Fruit fly (Drosophila melanogaster): ENCODE results near the gene Qtzl.

Qtzl gene

DNA sequence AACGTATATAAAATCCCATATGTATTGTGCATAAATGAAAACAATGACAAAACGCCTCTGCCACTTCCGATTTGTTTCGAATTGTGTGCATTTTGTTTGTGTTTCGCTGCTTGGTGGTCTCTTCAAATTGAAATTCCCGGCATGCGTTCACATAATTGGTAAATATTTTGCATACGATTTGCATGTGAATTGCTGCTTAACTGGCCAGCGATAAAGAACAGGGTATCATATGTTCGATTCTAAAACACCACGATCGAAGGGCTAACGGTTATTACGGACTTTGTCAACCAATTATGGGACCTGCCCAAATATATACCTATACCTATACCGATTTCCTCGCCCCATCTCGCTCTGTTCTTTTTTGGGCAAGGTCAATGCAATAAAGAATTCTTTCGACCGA lies 32.6 kb downstream of the Qtzl start:
- TF ChIP-seq CG33017 (tag; optimal IDR thresholded peaks at IDR 0.05): no peak
- TF ChIP-seq Crg-1 (GFP tag; optimal IDR thresholded peaks at IDR 0.05): no peak
- no peak for TF ChIP-seq CG1620 (GFP tag; optimal IDR thresholded peaks at IDR 0.05)
- no peak for TF ChIP-seq CG12768 (GFP tag; optimal IDR thresholded peaks at IDR 0.05)
- TF ChIP-seq bab1 (GFP tag; optimal IDR thresholded peaks at IDR 0.05): no peak
- TF ChIP-seq Mnt (GFP tag; optimal IDR thresholded peaks at IDR 0.05): no peak
- TF ChIP-seq tj (GFP tag; optimal IDR thresholded peaks at IDR 0.05): no peak
- no peak for TF ChIP-seq kay (GFP tag; ENCODE audit: borderline replicate concordance)
- TF ChIP-seq CG7101 (tag; optimal IDR thresholded peaks at IDR 0.05): no peak
- TF ChIP-seq ovo (GFP tag; optimal IDR thresholded peaks at IDR 0.05): no peak
- TF ChIP-seq CG5204 (GFP tag; optimal IDR thresholded peaks at IDR 0.05): no peak
- no peak for TF ChIP-seq toe (GFP tag; optimal IDR thresholded peaks at IDR 0.05)
- no peak for TF ChIP-seq CG14711 (tag; optimal IDR thresholded peaks at IDR 0.05)
- no peak for TF ChIP-seq cnc (optimal IDR thresholded peaks at IDR 0.05)
- no peak for TF ChIP-seq CG7045 (GFP tag; optimal IDR thresholded peaks at IDR 0.05)
- no peak for TF ChIP-seq Clk (GFP tag; optimal IDR thresholded peaks at IDR 0.05)
- TF ChIP-seq CG11617 (GFP tag; optimal IDR thresholded peaks at IDR 0.05): no peak
- no peak for TF ChIP-seq pad (GFP tag; optimal IDR thresholded peaks at IDR 0.05)
- no peak for TF ChIP-seq Hr96 (GFP tag; optimal IDR thresholded peaks at IDR 0.05)

dm6 chr2L:12028808-12029207 lies 33.3 kb downstream of the Qtzl start:
- TF ChIP-seq CG33017 (tag; optimal IDR thresholded peaks at IDR 0.05): no peak

DNA sequence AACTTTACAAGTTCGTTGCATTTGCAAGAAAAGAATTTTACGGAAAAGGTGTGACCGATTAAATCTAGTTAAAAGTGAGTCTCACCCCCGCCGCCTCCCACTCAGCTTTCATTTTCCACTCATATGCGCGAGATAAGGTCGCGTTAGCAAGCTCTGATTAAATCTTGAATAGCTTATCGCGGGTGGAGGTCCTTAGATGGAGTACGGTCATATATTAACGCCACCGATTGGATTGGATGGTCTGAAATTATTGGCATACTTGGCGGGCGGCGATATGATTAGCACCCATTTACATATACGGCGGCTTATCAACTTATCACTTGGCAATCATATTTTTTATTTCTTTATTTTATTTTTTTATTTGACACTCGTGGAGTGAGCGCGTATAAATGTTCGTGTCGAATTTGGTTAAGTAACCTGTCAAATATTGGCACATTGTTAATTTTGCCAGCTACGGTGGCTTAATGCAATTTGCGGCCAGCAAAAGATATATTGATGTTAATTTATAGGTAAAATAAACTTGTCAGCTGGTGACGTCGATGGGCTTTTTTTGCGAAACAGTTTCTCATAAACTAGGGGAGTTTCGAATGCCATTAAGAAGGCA lies 34.2 kb downstream of the Qtzl start:
- TF ChIP-seq Hr96 (GFP tag; optimal IDR thresholded peaks at IDR 0.05) (peak; percentile 7), toe (GFP tag; optimal IDR thresholded peaks at IDR 0.05) (no peak)

dm6 chr2L:12030552-12031131 lies 35.1 kb downstream of the Qtzl start:
- TF ChIP-seq ovo (GFP tag; optimal IDR thresholded peaks at IDR 0.05) (no peak), cic (GFP tag; optimal IDR thresholded peaks at IDR 0.05) (peak; percentile 4)

- TF ChIP-seq cic (GFP tag; optimal IDR thresholded peaks at IDR 0.05): no peak
- TF ChIP-seq cnc (optimal IDR thresholded peaks at IDR 0.05): no peak
- no peak for TF ChIP-seq CG33017 (tag; optimal IDR thresholded peaks at IDR 0.05)
- no peak for TF ChIP-seq Hr96 (GFP tag; optimal IDR thresholded peaks at IDR 0.05)
- no peak for TF ChIP-seq Crg-1 (GFP tag; optimal IDR thresholded peaks at IDR 0.05)
Measured at dm6 chr2L:12033890-12034289, 38.4 kb downstream of the Qtzl start, which contains the start of gene CG18788. Gene CG18788, plus strand, starts transcription at chr2L:12034190.

DNA sequence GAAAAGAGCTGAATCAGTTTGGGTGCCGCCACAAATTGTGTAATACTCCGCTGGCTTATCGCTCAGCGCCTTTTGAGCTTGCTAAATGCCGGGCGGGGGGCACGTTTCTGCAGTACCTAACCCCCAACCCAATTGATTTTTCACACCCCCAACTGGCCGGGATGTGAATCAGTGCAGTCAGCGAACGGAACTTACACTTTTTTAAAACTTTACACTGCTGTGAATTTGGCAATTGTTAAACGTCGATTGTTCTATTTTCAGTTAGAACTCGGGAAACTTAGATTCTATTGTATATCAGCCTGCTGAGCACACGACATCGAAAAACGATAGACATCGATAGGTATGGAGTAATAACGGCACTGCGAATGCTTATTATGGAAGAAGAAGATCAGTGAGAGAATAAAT lies 42.6 kb downstream of the Qtzl start, which contains the start of gene Tom70:
Gene Tom70, minus strand, starts transcription at position 335 of the 405 bp plus-strand sequence.
- TF ChIP-seq kay (GFP tag; ENCODE audit: borderline replicate concordance) (no peak), cnc (optimal IDR thresholded peaks at IDR 0.05) (no peak), Clk (GFP tag; optimal IDR thresholded peaks at IDR 0.05) (no peak), ovo (GFP tag; optimal IDR thresholded peaks at IDR 0.05) (peak; percentile 13), Hr96 (GFP tag; optimal IDR thresholded peaks at IDR 0.05) (no peak), CG1620 (GFP tag; optimal IDR thresholded peaks at IDR 0.05) (no peak), Mnt (GFP tag; optimal IDR thresholded peaks at IDR 0.05) (peak; percentile 81), CG12768 (GFP tag; optimal IDR thresholded peaks at IDR 0.05) (no peak), Crg-1 (GFP tag; optimal IDR thresholded peaks at IDR 0.05) (no peak), CG7101 (tag; optimal IDR thresholded peaks at IDR 0.05) (no peak), CG33017 (tag; optimal IDR thresholded peaks at IDR 0.05) (no peak), CG14711 (tag; optimal IDR thresholded peaks at IDR 0.05) (no peak), CG7045 (GFP tag; optimal IDR thresholded peaks at IDR 0.05) (no peak), CG5204 (GFP tag; optimal IDR thresholded peaks at IDR 0.05) (no peak), cic (GFP tag; optimal IDR thresholded peaks at IDR 0.05) (no peak)

DNA sequence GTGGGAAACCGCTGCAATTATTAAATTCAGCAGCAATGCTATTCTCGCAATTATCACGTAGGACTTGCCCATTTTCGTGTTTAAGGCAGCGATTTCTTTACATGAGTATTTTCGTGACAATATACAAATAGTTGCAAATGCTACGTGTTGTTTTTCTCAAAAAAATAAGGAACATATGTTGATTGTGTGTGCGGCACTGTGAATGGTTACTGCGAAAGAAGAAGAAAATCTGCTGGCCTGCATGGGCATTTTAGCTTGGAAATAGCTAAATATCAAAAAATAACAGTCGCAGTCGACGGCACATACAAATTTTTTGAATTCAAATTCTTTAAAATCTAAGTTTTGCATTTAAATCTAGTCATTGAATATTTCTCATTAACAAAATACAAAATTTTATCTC lies 45.0 kb downstream of the Qtzl start, which contains the start of gene CG6766:
Gene CG6766, minus strand, starts transcription at position 180 of the 400 bp plus-strand sequence.
- peak; percentile 51 for TF ChIP-seq bab1 (GFP tag; optimal IDR thresholded peaks at IDR 0.05)
- no peak for TF ChIP-seq CG7101 (tag; optimal IDR thresholded peaks at IDR 0.05)
- TF ChIP-seq CG5204 (GFP tag; optimal IDR thresholded peaks at IDR 0.05): no peak
- TF ChIP-seq tj (GFP tag; optimal IDR thresholded peaks at IDR 0.05): peak; percentile 18
- no peak for TF ChIP-seq Mnt (GFP tag; optimal IDR thresholded peaks at IDR 0.05)
